Fruit fly (Drosophila melanogaster) whole organism: Measurements from ENCODE around the gene CG4362.

Experiments used
- pan ChIP-seq: fragments of >200 bp; optimal IDR thresholded peaks from 2 replicates; lab custom pipeline; 2017
- usp ChIP-seq: fragments of >200 bp; optimal IDR thresholded peaks from 2 replicates; lab custom pipeline; 2017; ENCODE audit warnings: missing biosample characterization, missing genetic modification characterization, mixed read lengths

dm6 chr3R:20257937-20258334 lies 49.4 kb downstream of the CG4362 start:
- TF ChIP-seq usp (no peak), pan (no peak)
